Worm (Caenorhabditis elegans) whole organism, L3 larva: ENCODE measurements around the gene F46B3.8.

Source experiments
- egl-27 ChIP-seq: sonication (generic microtip); optimal IDR thresholded peaks from 4 replicates; lab custom pipeline; 2017; ENCODE audit warnings: missing biosample characterization, missing genetic modification reagents, missing genetic modification characterization
- elt-2 ChIP-seq: sonication (generic microtip); optimal IDR thresholded peaks from 2 replicates; lab custom pipeline; 2016; ENCODE audit warnings: missing genetic modification reagents, mild to moderate bottlenecking, missing genetic modification characterization, missing compliant biosample characterization
- nhr-237 ChIP-seq: fragments of 150-350 bp; optimal IDR thresholded peaks from 2 replicates; lab custom pipeline; 2014; ENCODE audit warnings: missing biosample characterization, missing genetic modification characterization
- zag-1 ChIP-seq: fragments of 150-350 bp; optimal IDR thresholded peaks from 2 replicates; lab custom pipeline; 2014; ENCODE audit warnings: missing biosample characterization, missing genetic modification characterization

ce11 chrV:20625260-20625659 lies 2.3 kb upstream of the F46B3.8 start:
- TF ChIP-seq zag-1 (tag; lab: Kevin White, UChicago) = no peak
- TF ChIP-seq nhr-237 (tag; lab: Kevin White, UChicago) = no peak
- TF ChIP-seq egl-27 = no peak
- no peak for TF ChIP-seq elt-2 (tag; lab: Kevin White, UChicago)
